Worm (Caenorhabditis elegans): ENCODE results near the gene K02D10.3.

The K02D10.3 gene

ce11 chrIII:8741276-8741860, 30.4 kb downstream of the K02D10.3 start, which contains the start of gene pdhk-2 (continued):
- TF ChIP-seq T20F7.1 (GFP tag; optimal IDR thresholded peaks at IDR 0.05) (peak; percentile 89), spr-1 (tag; optimal IDR thresholded peaks at IDR 0.05) (peak; percentile 86), tra-1 (GFP tag; IDR thresholded peaks at IDR 0.05) (peak; percentile 59; the same call in 1 of the 2 replicates), lin-13 (GFP tag; optimal IDR thresholded peaks at IDR 0.05) (peak; percentile 82), nhr-102 (tag; optimal IDR thresholded peaks at IDR 0.05) (peak; percentile 91), ztf-7 (tag; optimal IDR thresholded peaks at IDR 0.05) (peak; percentile 78), zag-1 (tag; optimal IDR thresholded peaks at IDR 0.05) (no peak), Y48G9A.11 (GFP tag; IDR thresholded peaks at IDR 0.05) (peak; percentile 67; the same call in 1 of the 2 replicates), ZK337.2 (GFP tag; IDR thresholded peaks at IDR 0.05) (0 out of 2 replicates have a peak, but pooled peaks have one; percentile 44), spr-3 (GFP tag; optimal IDR thresholded peaks at IDR 0.05) (peak; percentile 65), ces-1 (GFP tag; optimal IDR thresholded peaks at IDR 0.05) (no peak), daf-12 (tag; optimal IDR thresholded peaks at IDR 0.05) (no peak), lir-3 (tag; optimal IDR thresholded peaks at IDR 0.05) (peak; percentile 43), saeg-2 (GFP tag; IDR thresholded peaks at IDR 0.05) (peak; percentile 77; the same call in 1 of the 2 replicates), ceh-62 (tag; optimal IDR thresholded peaks at IDR 0.05) (no peak), duxl-1 (tag; optimal IDR thresholded peaks at IDR 0.05; ENCODE audit: poor library complexity) (peak; percentile 86), vab-7 (GFP tag; IDR thresholded peaks at IDR 0.05) (0 out of 2 replicates have a peak, but pooled peaks have one; percentile 51), lin-38 (GFP tag; IDR thresholded peaks at IDR 0.05) (peak; percentile 89), zip-11 (GFP tag; IDR thresholded peaks at IDR 0.05) (no peak), F49E8.2 (tag; optimal IDR thresholded peaks at IDR 0.05; ENCODE audit: borderline replicate concordance) (peak; percentile 73), jun-1 (tag; optimal IDR thresholded peaks at IDR 0.05) (peak; percentile 83), fos-1 (tag; optimal IDR thresholded peaks at IDR 0.05) (no peak), hlh-11 (tag; optimal IDR thresholded peaks at IDR 0.05) (peak; percentile 94), aly-2 (tag; optimal IDR thresholded peaks at IDR 0.05) (no peak), snpc-4 (tag; optimal IDR thresholded peaks at IDR 0.05) (no peak), fkh-10 (GFP tag; optimal IDR thresholded peaks at IDR 0.05) (peak; percentile 59), egl-43 (GFP tag; IDR thresholded peaks at IDR 0.05) (no peak), ceh-44 (GFP tag; IDR thresholded peaks at IDR 0.05) (0 out of 2 replicates have a peak, but pooled peaks have one; percentile 43), mep-1 (tag; optimal IDR thresholded peaks at IDR 0.05) (peak; percentile 96), lin-29 (GFP tag; IDR thresholded peaks at IDR 0.05) (peak; percentile 79), lin-1 (GFP tag; IDR thresholded peaks at IDR 0.05) (peak; percentile 55; the same call in 1 of the 2 replicates), cey-2 (tag; optimal IDR thresholded peaks at IDR 0.05; ENCODE audit: borderline replicate concordance, insufficient read depth) (no peak), dmd-6 (GFP tag; IDR thresholded peaks at IDR 0.05) (peak; percentile 94), ceh-32 (tag; optimal IDR thresholded peaks at IDR 0.05; ENCODE audit: poor library complexity) (peak; percentile 44), F26F4.8 (GFP tag; conservative IDR thresholded peaks at IDR 0.05) (no peak), daf-16 (GFP tag; optimal IDR thresholded peaks at IDR 0.05) (peak in 1 of 2 experiments; percentile 74), daf-16 (tag; optimal IDR thresholded peaks at IDR 0.05) (peak; percentile 68), zfp-2 (tag; optimal IDR thresholded peaks at IDR 0.05) (no peak), F37D6.2 (tag; optimal IDR thresholded peaks at IDR 0.05) (peak; percentile 88), unc-130 (GFP tag; optimal IDR thresholded peaks at IDR 0.05) (peak; percentile 53), zfp-3 (GFP tag; conservative IDR thresholded peaks at IDR 0.05) (peak; percentile 92), nhr-25 (tag; optimal IDR thresholded peaks at IDR 0.05; ENCODE audit: borderline replicate concordance, insufficient read depth) (peak; percentile 64), F10B5.3 (tag; optimal IDR thresholded peaks at IDR 0.05) (peak; percentile 68), gei-8 (GFP tag; optimal IDR thresholded peaks at IDR 0.05) (peak; percentile 26), lin-15B (tag; optimal IDR thresholded peaks at IDR 0.05) (peak; percentile 33), nhr-6 (tag; optimal IDR thresholded peaks at IDR 0.05) (peak; percentile 90), T26A8.4 (GFP tag; IDR thresholded peaks at IDR 0.05) (peak; percentile 93), skn-1 (tag; optimal IDR thresholded peaks at IDR 0.05) (no peak), ceh-20 (GFP tag; IDR thresholded peaks at IDR 0.05) (peak; percentile 90), ZK546.5 (tag; optimal IDR thresholded peaks at IDR 0.05) (no peak)

All from whole organism, L4 larva.